Worm (Caenorhabditis elegans) whole organism, young adult: ENCODE data around the gene C24H11.1.

Source experiments
- B0261.1 ChIP-seq: sonication (generic microtip); optimal IDR thresholded peaks from 2 replicates; lab custom pipeline; 2016; ENCODE audit warnings: mild to moderate bottlenecking, missing genetic modification characterization, moderate library complexity, missing compliant biosample characterization
- B0336.3 ChIP-seq: fragments of 200-800 bp; sonication (Bioruptor generic); IDR thresholded peaks from 2 replicates; pipeline ENCODE4 v1.3.6; 2022; ENCODE audit warnings: missing genetic modification characterization, missing compliant biosample characterization
- C06A6.2 ChIP-seq: fragments of 200-800 bp; sonication (Bioruptor generic); conservative IDR thresholded peaks from 2 replicates; pipeline ENCODE4 v1.3.6; 2022; ENCODE audit warnings: missing genetic modification characterization, missing compliant biosample characterization
- D2030.7 ChIP-seq: fragments of 200-800 bp; sonication (Bioruptor generic); IDR thresholded peaks from 2 replicates; pipeline ENCODE4 v1.3.6; 2022; ENCODE audit warnings: missing genetic modification reagents, missing genetic modification characterization, missing compliant biosample characterization
- F23B12.7 ChIP-seq: sonication (generic microtip); optimal IDR thresholded peaks from 2 replicates; lab custom pipeline; 2017; ENCODE audit warnings: missing genetic modification characterization, mild to moderate bottlenecking, missing compliant biosample characterization, antibody characterized with exemption, moderate library complexity; ENCODE audit not compliant: insufficient read depth
- F49E8.2 ChIP-seq: sonication (generic microtip); optimal IDR thresholded peaks from 3 replicates; lab custom pipeline; 2017; ENCODE audit warnings: missing genetic modification characterization, mild to moderate bottlenecking, missing compliant biosample characterization, antibody characterized with exemption, moderate library complexity; ENCODE audit not compliant: insufficient read depth
- F55B11.4 ChIP-seq: sonication (generic microtip); optimal IDR thresholded peaks from 2 replicates; lab custom pipeline; 2016; ENCODE audit warnings: missing compliant biosample characterization, missing genetic modification characterization, borderline replicate concordance; ENCODE audit not compliant: insufficient read depth
- K11D2.4 ChIP-seq: fragments of 200-800 bp; sonication (Bioruptor generic); IDR thresholded peaks from 2 replicates; pipeline ENCODE4 v1.3.6; 2022; ENCODE audit warnings: missing genetic modification reagents, missing genetic modification characterization, missing compliant biosample characterization
- T26A5.8 ChIP-seq: sonication (generic microtip); optimal IDR thresholded peaks from 2 replicates; lab custom pipeline; 2016; ENCODE audit warnings: missing genetic modification characterization, missing compliant biosample characterization
- Y53F4B.3 ChIP-seq: fragments of 200-800 bp; sonication (Bioruptor generic); IDR thresholded peaks from 2 replicates; pipeline ENCODE4 v1.3.6; 2022; ENCODE audit warnings: missing genetic modification reagents, missing genetic modification characterization, missing compliant biosample characterization
- Y53G8AR.9 ChIP-seq: fragments of 200-800 bp; sonication (Bioruptor generic); conservative IDR thresholded peaks from 2 replicates; pipeline ENCODE4 v1.3.6; 2022; ENCODE audit warnings: missing genetic modification reagents, missing genetic modification characterization, missing compliant biosample characterization
- Y56A3A.18 ChIP-seq: fragments of 200-800 bp; sonication (Bioruptor generic); IDR thresholded peaks from 2 replicates; pipeline ENCODE4 v1.3.6; 2022; ENCODE audit warnings: missing genetic modification reagents, missing genetic modification characterization, missing compliant biosample characterization
- Y79H2A.3 ChIP-seq: fragments of 200-800 bp; sonication (Bioruptor generic); conservative IDR thresholded peaks from 2 replicates; pipeline ENCODE4 v1.3.6; 2022; ENCODE audit warnings: missing genetic modification reagents, missing genetic modification characterization, missing compliant biosample characterization
- Y95B8A.8 ChIP-seq: fragments of 200-800 bp; sonication (Bioruptor generic); IDR thresholded peaks from 2 replicates; pipeline ENCODE4 v1.3.6; 2022; ENCODE audit warnings: missing genetic modification reagents, missing genetic modification characterization, missing compliant biosample characterization
- akir-1 ChIP-seq: fragments of 200-800 bp; sonication (Bioruptor generic); optimal IDR thresholded peaks from 2 replicates; lab custom pipeline; 2018; ENCODE audit warnings: mild to moderate bottlenecking, missing genetic modification characterization, moderate library complexity, missing compliant biosample characterization
- atf-7 ChIP-seq: sonication (generic microtip); optimal IDR thresholded peaks from 2 replicates; lab custom pipeline; 2017; ENCODE audit warnings: mild to moderate bottlenecking, missing genetic modification characterization, missing compliant biosample characterization
- athp-1 ChIP-seq: sonication (generic microtip); optimal IDR thresholded peaks from 2 replicates; lab custom pipeline; 2017; ENCODE audit warnings: mild to moderate bottlenecking, missing genetic modification characterization, missing compliant biosample characterization
- bed-1 ChIP-seq: fragments of 200-800 bp; sonication (Bioruptor generic); IDR thresholded peaks from 2 replicates; pipeline ENCODE4 v1.3.6; 2022; ENCODE audit warnings: missing genetic modification reagents, missing genetic modification characterization, missing compliant biosample characterization
- bed-2 ChIP-seq: fragments of 200-800 bp; sonication (Bioruptor generic); IDR thresholded peaks from 2 replicates; pipeline ENCODE4 v1.3.6; 2022; ENCODE audit warnings: missing genetic modification reagents, missing genetic modification characterization, missing compliant biosample characterization
- dpff-1 ChIP-seq: sonication (generic microtip); optimal IDR thresholded peaks from 2 replicates; lab custom pipeline; 2017; ENCODE audit warnings: mild to moderate bottlenecking, missing genetic modification characterization, missing compliant biosample characterization
- egl-44 ChIP-seq: fragments of 200-800 bp; sonication (Bioruptor generic); IDR thresholded peaks from 2 replicates; pipeline ENCODE4 v1.3.6; 2022; ENCODE audit warnings: missing genetic modification reagents, missing genetic modification characterization, missing compliant biosample characterization
- egrh-3 ChIP-seq: fragments of 200-800 bp; sonication (Bioruptor generic); IDR thresholded peaks from 2 replicates; pipeline ENCODE4 v1.3.6; 2022; ENCODE audit warnings: missing genetic modification reagents, missing genetic modification characterization, missing compliant biosample characterization
- him-1 ChIP-seq: sonication (generic microtip); optimal IDR thresholded peaks from 2 replicates; lab custom pipeline; 2016; ENCODE audit warnings: missing genotype, missing genetic modification reagents, missing genetic modification characterization, missing compliant biosample characterization
- hlh-26 ChIP-seq: fragments of 200-800 bp; sonication (Bioruptor generic); conservative IDR thresholded peaks from 2 replicates; pipeline ENCODE4 v1.3.6; 2022; ENCODE audit warnings: missing genetic modification reagents, missing genetic modification characterization, missing compliant biosample characterization
- hrde-1 ChIP-seq: sonication (generic microtip); optimal IDR thresholded peaks from 2 replicates; lab custom pipeline; 2016; ENCODE audit warnings: missing genetic modification characterization, mild to moderate bottlenecking, missing compliant biosample characterization, moderate library complexity, missing genotype, missing genetic modification reagents, borderline replicate concordance
- let-607 ChIP-seq, 2 experiments: fragments of 200-800 bp in 1 of 2; sonication (Bioruptor generic) in 1 of 2; sonication (generic microtip) in 1 of 2; optimal IDR thresholded peaks; 2 replicates each; lab custom pipeline; 2016 to 2018; ENCODE audit warnings: mild to moderate bottlenecking in 2 of 2, missing compliant biosample characterization in 2 of 2, missing genetic modification characterization in 2 of 2, moderate library complexity in 2 of 2, missing genotype in 1 of 2
- lin-26 ChIP-seq: fragments of 200-800 bp; sonication (Bioruptor generic); IDR thresholded peaks from 2 replicates; pipeline ENCODE4 v1.3.6; 2022; ENCODE audit warnings: missing genetic modification reagents, missing genetic modification characterization, missing compliant biosample characterization
- lin-35 ChIP-seq, 3 experiments: fragments of 150-350 bp in 2 of 3; sonication (generic microtip) in 1 of 3; optimal IDR thresholded peaks; 2 replicates each; lab custom pipeline; 2014 to 2018; ENCODE audit warnings: missing biosample characterization in 3 of 3, missing genetic modification characterization in 3 of 3, missing genetic modification reagents in 3 of 3
- lin-54 ChIP-seq: fragments of 200-800 bp; sonication (Bioruptor generic); optimal IDR thresholded peaks from 2 replicates; lab custom pipeline; 2018; ENCODE audit warnings: mild to moderate bottlenecking, missing genetic modification characterization, missing compliant biosample characterization
- madf-3 ChIP-seq: fragments of 200-800 bp; sonication (Bioruptor generic); IDR thresholded peaks from 2 replicates; pipeline ENCODE4 v1.3.6; 2022; ENCODE audit warnings: missing genetic modification reagents, missing genetic modification characterization, missing compliant biosample characterization
- madf-8 ChIP-seq: fragments of 200-800 bp; sonication (Bioruptor generic); conservative IDR thresholded peaks from 2 replicates; pipeline ENCODE4 v1.3.6; 2022; ENCODE audit warnings: missing genetic modification reagents, missing genetic modification characterization, missing compliant biosample characterization
- mel-28 ChIP-seq: sonication (generic microtip); optimal IDR thresholded peaks from 2 replicates; lab custom pipeline; 2016; ENCODE audit warnings: borderline replicate concordance, mild to moderate bottlenecking, missing genetic modification characterization, missing compliant biosample characterization
- mes-4 ChIP-seq: sonication (generic microtip); optimal IDR thresholded peaks from 2 replicates; lab custom pipeline; 2016; ENCODE audit warnings: missing genotype, missing genetic modification characterization, missing compliant biosample characterization
- nfya-2 ChIP-seq: fragments of 200-800 bp; sonication (Bioruptor generic); IDR thresholded peaks from 2 replicates; pipeline ENCODE4 v1.3.6; 2022; ENCODE audit warnings: missing genetic modification reagents, missing genetic modification characterization, missing compliant biosample characterization
- nhr-80 ChIP-seq: sonication (generic microtip); optimal IDR thresholded peaks from 2 replicates; lab custom pipeline; 2016; ENCODE audit warnings: missing genetic modification characterization, missing compliant biosample characterization
- rcor-1 ChIP-seq: fragments of 200-800 bp; sonication (Bioruptor generic); IDR thresholded peaks from 2 replicates; pipeline ENCODE4 v1.3.6; 2022; ENCODE audit warnings: missing genetic modification reagents, missing genetic modification characterization, missing compliant biosample characterization
- rec-8 ChIP-seq, 2 experiments: sonication (generic microtip); optimal IDR thresholded peaks; 2 replicates each; lab custom pipeline; 2016; ENCODE audit warnings: mild to moderate bottlenecking in 2 of 2, missing genetic modification characterization in 2 of 2, missing genetic modification reagents in 2 of 2, missing genotype in 2 of 2, missing biosample characterization in 1 of 2, missing compliant biosample characterization in 1 of 2, moderate library complexity in 1 of 2
- rpc-1 ChIP-seq, 2 experiments: fragments of 150-350 bp in 1 of 2; sonication (generic microtip) in 1 of 2; optimal IDR thresholded peaks; 2 replicates each; lab custom pipeline; 2014 to 2018; ENCODE audit warnings: missing biosample characterization in 1 of 2, missing genetic modification characterization in 1 of 2, missing genetic modification reagents in 1 of 2, missing genotype in 1 of 2
- sea-2 ChIP-seq: fragments of 200-800 bp; sonication (Bioruptor generic); IDR thresholded peaks from 2 replicates; pipeline ENCODE4 v1.3.6; 2022; ENCODE audit warnings: missing genetic modification characterization, missing compliant biosample characterization
- snpc-4 ChIP-seq, 5 experiments: fragments of 150-350 bp in 1 of 5; sonication (generic microtip) in 4 of 5; optimal IDR thresholded peaks; 2 replicates each; lab custom pipeline; 2014 to 2018; ENCODE audit warnings: missing genetic modification characterization in 5 of 5, missing biosample characterization in 3 of 5, antibody characterized with exemption in 2 of 5, mild to moderate bottlenecking in 2 of 5, missing compliant biosample characterization in 2 of 5, missing genotype in 2 of 5, moderate library complexity in 2 of 5, missing genetic modification reagents in 1 of 5
- tbp1 ChIP-seq: fragments of 200-800 bp; sonication (Bioruptor generic); optimal IDR thresholded peaks from 2 replicates; lab custom pipeline; 2018; ENCODE audit warnings: mild to moderate bottlenecking, missing genetic modification characterization, missing compliant biosample characterization
- tlf-1 ChIP-seq: fragments of 200-800 bp; sonication (Bioruptor generic); optimal IDR thresholded peaks from 2 replicates; lab custom pipeline; 2018; ENCODE audit warnings: mild to moderate bottlenecking, missing genetic modification characterization, missing compliant biosample characterization
- unc-62 ChIP-seq: fragments of 150-350 bp; optimal IDR thresholded peaks from 2 replicates; lab custom pipeline; 2014; ENCODE audit warnings: missing biosample characterization, missing genetic modification reagents, missing genetic modification characterization
- xnd-1 ChIP-seq: sonication (generic microtip); optimal IDR thresholded peaks from 2 replicates; lab custom pipeline; 2016; ENCODE audit warnings: missing genotype, missing genetic modification reagents, missing genetic modification characterization, missing compliant biosample characterization
- zim-3 ChIP-seq: sonication (generic microtip); optimal IDR thresholded peaks from 2 replicates; lab custom pipeline; 2017; ENCODE audit warnings: mild to moderate bottlenecking, missing genetic modification characterization, moderate library complexity, missing compliant biosample characterization
- ztf-28 ChIP-seq: fragments of 200-800 bp; sonication (Bioruptor generic); IDR thresholded peaks from 2 replicates; pipeline ENCODE4 v1.3.6; 2022; ENCODE audit warnings: missing genetic modification reagents, missing genetic modification characterization, missing compliant biosample characterization
- ztf-3 ChIP-seq: fragments of 200-800 bp; sonication (Bioruptor generic); optimal IDR thresholded peaks from 2 replicates; lab custom pipeline; 2018; ENCODE audit warnings: mild to moderate bottlenecking, missing genetic modification characterization, missing compliant biosample characterization

The C24H11.1 gene

DNA sequence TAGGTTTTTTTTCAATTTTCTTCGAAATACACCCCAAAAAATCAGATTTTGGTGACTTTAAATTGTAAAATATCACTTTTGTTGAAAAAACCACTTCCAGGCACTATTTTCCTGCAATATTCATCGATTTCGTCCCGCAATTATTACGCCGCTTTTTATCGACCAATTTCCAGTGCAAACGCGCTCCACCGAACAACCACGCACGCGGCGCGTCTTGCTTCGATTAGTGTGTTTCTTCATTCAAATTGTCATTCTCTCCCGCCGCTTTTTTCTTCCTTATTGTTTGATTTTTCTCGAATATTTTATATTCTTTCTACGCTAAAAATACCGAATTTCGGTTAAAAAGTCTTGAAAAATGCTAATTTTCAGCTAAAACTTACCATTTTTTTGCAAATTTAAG, 38.2 kb downstream of the C24H11.1 start (continued):
- peak; percentile 56 for TF ChIP-seq nhr-80 (tag; lab: Kevin White, UChicago)
- TF ChIP-seq atf-7 = no peak
- peak; percentile 46 for TF ChIP-seq tbp1 (GFP tag; lab: Kevin White, UChicago)
- TF ChIP-seq rpc-1 (optimal IDR thresholded peaks at IDR 0.05; lab: Kevin White, UChicago) = no peak
- no peak for TF ChIP-seq rpc-1 (tag; optimal IDR thresholded peaks at IDR 0.05; lab: Kevin White, UChicago)
- no peak for TF ChIP-seq Y95B8A.8 (GFP tag; lab: Robert Waterston, UW)
- no peak for TF ChIP-seq D2030.7 (GFP tag; lab: Robert Waterston, UW)
- peak; percentile 78 for TF ChIP-seq athp-1
- TF ChIP-seq Y53F4B.3 (GFP tag; lab: Robert Waterston, UW) = no peak
- no peak for TF ChIP-seq Y79H2A.3 (GFP tag; lab: Robert Waterston, UW)
- TF ChIP-seq madf-3 (GFP tag; lab: Robert Waterston, UW) = no peak
- no peak for TF ChIP-seq snpc-4 (GFP tag; optimal IDR thresholded peaks at IDR 0.05; lab: Kevin White, UChicago)
- peak in 2 of 4 experiments; percentile 22 to 67 for TF ChIP-seq snpc-4 (tag; optimal IDR thresholded peaks at IDR 0.05; lab: Kevin White, UChicago)
- TF ChIP-seq nfya-2 (GFP tag; lab: Robert Waterston, UW) = no peak
- TF ChIP-seq rcor-1 (GFP tag; lab: Robert Waterston, UW) = peak; percentile 40; the same call in 1 of the 2 replicates
- no peak for TF ChIP-seq akir-1 (GFP tag; lab: Kevin White, UChicago)
- no peak for TF ChIP-seq ztf-3
- TF ChIP-seq hlh-26 = no peak
- TF ChIP-seq let-607 (tag; optimal IDR thresholded peaks at IDR 0.05; lab: Kevin White, UChicago) = no peak
- TF ChIP-seq Y56A3A.18 (GFP tag; lab: Robert Waterston, UW) = no peak
- no peak for TF ChIP-seq T26A5.8
- TF ChIP-seq egrh-3 (GFP tag; lab: Robert Waterston, UW) = no peak
- no peak for TF ChIP-seq lin-26 (GFP tag; lab: Robert Waterston, UW)
- TF ChIP-seq unc-62 (GFP tag; lab: Kevin White, UChicago) = no peak
- no peak for TF ChIP-seq egl-44 (GFP tag; lab: Robert Waterston, UW)
- TF ChIP-seq lin-54 (GFP tag; lab: Kevin White, UChicago) = peak; percentile 55
- no peak for TF ChIP-seq him-1 (tag; lab: Kevin White, UChicago)
- TF ChIP-seq mes-4 (tag; lab: Kevin White, UChicago) = no peak
- TF ChIP-seq zim-3 (tag; lab: Kevin White, UChicago) = no peak
- TF ChIP-seq F55B11.4 = no peak
- no peak for TF ChIP-seq tlf-1 (GFP tag; lab: Kevin White, UChicago)
- TF ChIP-seq madf-8 (GFP tag; lab: Robert Waterston, UW) = no peak
- TF ChIP-seq C06A6.2 (GFP tag; lab: Robert Waterston, UW) = no peak
- no peak for TF ChIP-seq dpff-1 (tag; lab: Kevin White, UChicago)
- TF ChIP-seq rec-8 (tag; optimal IDR thresholded peaks at IDR 0.05; lab: Kevin White, UChicago) = no peak
- no peak for TF ChIP-seq B0261.1 (tag; lab: Kevin White, UChicago)
- TF ChIP-seq xnd-1 (tag; lab: Kevin White, UChicago) = no peak
- no peak for TF ChIP-seq F49E8.2
- TF ChIP-seq F23B12.7 (tag; lab: Kevin White, UChicago) = peak; percentile 72
- TF ChIP-seq ztf-28 (GFP tag; lab: Robert Waterston, UW) = no peak
- no peak for TF ChIP-seq mel-28 (tag; lab: Kevin White, UChicago)
- TF ChIP-seq lin-35 (GFP tag; optimal IDR thresholded peaks at IDR 0.05; lab: Kevin White, UChicago) = no peak
- no peak for TF ChIP-seq Y53G8AR.9 (GFP tag; lab: Robert Waterston, UW)
- no peak for TF ChIP-seq sea-2
- TF ChIP-seq bed-2 (GFP tag; lab: Robert Waterston, UW) = no peak
- TF ChIP-seq K11D2.4 (GFP tag; lab: Robert Waterston, UW) = no peak
- TF ChIP-seq hrde-1 (tag; lab: Kevin White, UChicago) = no peak
- no peak for TF ChIP-seq B0336.3 (GFP tag; lab: Robert Waterston, UW)
- no peak for TF ChIP-seq bed-1 (GFP tag; lab: Robert Waterston, UW)
